Fruit fly (Drosophila melanogaster) whole organism, embryonic: ENCODE data around the gene CG11980.

Source experiments
- Aef1 ChIP-seq: fragments of 200-800 bp; sonication (Bioruptor generic); IDR thresholded peaks from 3 replicates; pipeline ENCODE4 v1.3.6; 2022; ENCODE audit warnings: missing biosample characterization, missing genetic modification characterization
- BtbVII ChIP-seq: fragments of 200-800 bp; sonication (Bioruptor generic); optimal IDR thresholded peaks from 3 replicates; lab custom pipeline; 2017; ENCODE audit warnings: missing biosample characterization, mild to moderate bottlenecking, missing genetic modification characterization
- CG10543 ChIP-seq: fragments of 200-800 bp; sonication (Bioruptor generic); optimal IDR thresholded peaks from 3 replicates; lab custom pipeline; 2017; ENCODE audit warnings: missing biosample characterization, mild to moderate bottlenecking, missing genetic modification characterization, moderate library complexity
- CG10979 ChIP-seq: fragments of 200-800 bp; sonication (Bioruptor generic); optimal IDR thresholded peaks from 2 replicates; lab custom pipeline; 2018; ENCODE audit warnings: missing biosample characterization, mild to moderate bottlenecking, missing genetic modification characterization, moderate library complexity
- CG11723 ChIP-seq: fragments of 200-800 bp; sonication (Bioruptor generic); optimal IDR thresholded peaks from 2 replicates; lab custom pipeline; 2017; ENCODE audit warnings: missing biosample characterization, mild to moderate bottlenecking, missing genetic modification characterization
- CG12659 ChIP-seq: fragments of 200-800 bp; sonication (Bioruptor generic); optimal IDR thresholded peaks from 3 replicates; lab custom pipeline; 2017; ENCODE audit warnings: mild to moderate bottlenecking, missing biosample characterization, missing genetic modification reagents, missing genetic modification characterization
- CG14965 ChIP-seq: fragments of 200-800 bp; sonication (Bioruptor generic); optimal IDR thresholded peaks from 2 replicates; lab custom pipeline; 2016; ENCODE audit warnings: missing biosample characterization, missing genetic modification characterization, borderline replicate concordance
- CG15514 ChIP-seq: fragments of 200-800 bp; sonication (Bioruptor generic); optimal IDR thresholded peaks from 3 replicates; lab custom pipeline; 2017; ENCODE audit warnings: missing biosample characterization, missing genetic modification characterization, mild to moderate bottlenecking, moderate library complexity, missing genetic modification reagents
- CG16815 ChIP-seq: fragments of 200-800 bp; sonication (Bioruptor generic); optimal IDR thresholded peaks from 3 replicates; lab custom pipeline; 2017; ENCODE audit warnings: missing biosample characterization, mild to moderate bottlenecking, missing genetic modification characterization
- CG17186 ChIP-seq: fragments of 200-800 bp; sonication (Bioruptor generic); optimal IDR thresholded peaks from 3 replicates; lab custom pipeline; 2017; ENCODE audit warnings: missing biosample characterization, missing genetic modification reagents, missing genetic modification characterization
- CG17568 ChIP-seq: fragments of 200-800 bp; sonication (Bioruptor generic); optimal IDR thresholded peaks from 2 replicates; lab custom pipeline; 2018; ENCODE audit warnings: missing biosample characterization, mild to moderate bottlenecking, missing genetic modification characterization, moderate library complexity
- CG2889 ChIP-seq: fragments of 200-800 bp; sonication (Bioruptor generic); IDR thresholded peaks from 3 replicates; pipeline ENCODE4 v1.3.6; 2022; ENCODE audit warnings: missing biosample characterization, missing genetic modification characterization
- CG30403 ChIP-seq: fragments of 200-800 bp; sonication (Bioruptor generic); optimal IDR thresholded peaks from 3 replicates; lab custom pipeline; 2016; ENCODE audit warnings: missing biosample characterization, missing genetic modification characterization
- CG3838 ChIP-seq: fragments of 200-800 bp; sonication (Bioruptor generic); optimal IDR thresholded peaks from 3 replicates; lab custom pipeline; 2016; ENCODE audit warnings: missing biosample characterization, missing genetic modification characterization
- CG4617 ChIP-seq: fragments of 200-800 bp; sonication (Bioruptor generic); optimal IDR thresholded peaks from 3 replicates; lab custom pipeline; 2016; ENCODE audit warnings: missing biosample characterization, missing genetic modification characterization, borderline replicate concordance
- CG6272 ChIP-seq: fragments of 200-800 bp; sonication (Bioruptor generic); IDR thresholded peaks from 2 replicates; pipeline ENCODE4 v1.3.6; 2022; ENCODE audit warnings: missing biosample characterization, missing genetic modification characterization
- CG6765 ChIP-seq: fragments of 200-800 bp; sonication (Bioruptor generic); optimal IDR thresholded peaks from 3 replicates; lab custom pipeline; 2017; ENCODE audit warnings: missing biosample characterization, mild to moderate bottlenecking, missing genetic modification characterization
- CG6791 ChIP-seq: fragments of 200-800 bp; sonication (Bioruptor generic); IDR thresholded peaks from 3 replicates; pipeline ENCODE4 v1.3.6; 2022; ENCODE audit warnings: missing biosample characterization, missing genetic modification characterization; ENCODE audit not compliant: partially characterized antibody
- CG7839 ChIP-seq: fragments of 200-800 bp; sonication (Bioruptor generic); optimal IDR thresholded peaks from 3 replicates; lab custom pipeline; 2018; ENCODE audit warnings: missing biosample characterization, mild to moderate bottlenecking, missing genetic modification characterization, moderate library complexity
- CG8290 ChIP-seq, 3 experiments: fragments of 200-800 bp; sonication (Bioruptor generic); optimal IDR thresholded peaks; 2 replicates each; lab custom pipeline; 2016 to 2019; ENCODE audit warnings: missing biosample characterization in 3 of 3, missing genetic modification characterization in 3 of 3, mild to moderate bottlenecking in 2 of 3, moderate library complexity in 1 of 3
- CG8478 ChIP-seq: fragments of >200 bp; optimal IDR thresholded peaks from 2 replicates; lab custom pipeline; 2018
- CG9727 ChIP-seq: fragments of 200-800 bp; sonication (Bioruptor generic); optimal IDR thresholded peaks from 3 replicates; lab custom pipeline; 2017; ENCODE audit warnings: missing biosample characterization, mild to moderate bottlenecking, missing genetic modification characterization
- Camta ChIP-seq: fragments of 200-800 bp; sonication (Bioruptor generic); optimal IDR thresholded peaks from 2 replicates; lab custom pipeline; 2016; ENCODE audit warnings: missing biosample characterization, missing genetic modification characterization
- Doc3 ChIP-seq: fragments of 200-800 bp; sonication (Bioruptor generic); IDR thresholded peaks from 3 replicates; pipeline ENCODE4 v1.3.6; 2022; ENCODE audit warnings: missing biosample characterization, missing genetic modification characterization; ENCODE audit not compliant: partially characterized antibody
- HLH3B ChIP-seq: fragments of 200-800 bp; sonication (Bioruptor generic); IDR thresholded peaks from 2 replicates; pipeline ENCODE4 v1.3.6; 2022; ENCODE audit warnings: missing biosample characterization, missing genetic modification characterization
- HLH54F ChIP-seq: fragments of 200-800 bp; sonication (Bioruptor generic); optimal IDR thresholded peaks from 3 replicates; lab custom pipeline; 2016; ENCODE audit warnings: missing biosample characterization, missing genetic modification characterization
- Lpt ChIP-seq: fragments of >200 bp; optimal IDR thresholded peaks from 2 replicates; lab custom pipeline; 2018; ENCODE audit warnings: missing biosample characterization, missing genetic modification characterization
- Meics ChIP-seq: fragments of 200-800 bp; sonication (Bioruptor generic); optimal IDR thresholded peaks from 2 replicates; lab custom pipeline; 2017; ENCODE audit warnings: missing biosample characterization, mild to moderate bottlenecking, missing genetic modification characterization
- NfI ChIP-seq: fragments of 200-800 bp; sonication (Bioruptor generic); optimal IDR thresholded peaks from 3 replicates; lab custom pipeline; 2018; ENCODE audit warnings: missing biosample characterization, mild to moderate bottlenecking, missing genetic modification characterization, moderate library complexity
- Rx ChIP-seq: fragments of 200-800 bp; sonication (Bioruptor generic); IDR thresholded peaks from 2 replicates; pipeline ENCODE4 v1.3.6; 2022; ENCODE audit warnings: missing biosample characterization, missing genetic modification characterization
- Sox100B ChIP-seq: fragments of 200-800 bp; sonication (Bioruptor generic); optimal IDR thresholded peaks from 3 replicates; lab custom pipeline; 2018; ENCODE audit warnings: missing biosample characterization, mild to moderate bottlenecking, missing genetic modification characterization
- ara ChIP-seq: fragments of 200-800 bp; sonication (Bioruptor generic); IDR thresholded peaks from 2 replicates; pipeline ENCODE4 v1.3.6; 2022; ENCODE audit warnings: missing biosample characterization, missing genetic modification characterization
- az2 ChIP-seq: fragments of 200-800 bp; sonication (Bioruptor generic); optimal IDR thresholded peaks from 3 replicates; lab custom pipeline; 2016; ENCODE audit warnings: missing biosample characterization, missing genetic modification characterization
- bcd ChIP-seq: fragments of 200-800 bp; sonication (Bioruptor generic); optimal IDR thresholded peaks from 2 replicates; lab custom pipeline; 2017; ENCODE audit warnings: missing biosample characterization, mild to moderate bottlenecking, missing genetic modification characterization
- br ChIP-seq: fragments of >200 bp; optimal IDR thresholded peaks from 2 replicates; lab custom pipeline; 2017
- cwo ChIP-seq: fragments of 200-800 bp; sonication (Bioruptor generic); optimal IDR thresholded peaks from 3 replicates; lab custom pipeline; 2017; ENCODE audit warnings: missing biosample characterization, missing genetic modification characterization, mild to moderate bottlenecking, moderate library complexity, missing genetic modification reagents
- dm ChIP-seq: fragments of 200-800 bp; sonication (Bioruptor generic); optimal IDR thresholded peaks from 3 replicates; lab custom pipeline; 2016; ENCODE audit warnings: missing biosample characterization, missing genetic modification characterization
- h ChIP-seq: fragments of >200 bp; optimal IDR thresholded peaks from 2 replicates; lab custom pipeline; 2017
- jumu ChIP-seq: fragments of 200-800 bp; sonication (Bioruptor generic); optimal IDR thresholded peaks from 3 replicates; lab custom pipeline; 2016; ENCODE audit warnings: missing biosample characterization, missing genetic modification characterization
- ken ChIP-seq: fragments of 200-800 bp; sonication (Bioruptor generic); IDR thresholded peaks from 3 replicates; pipeline ENCODE4 v1.3.6; 2022; ENCODE audit warnings: missing biosample characterization, missing genetic modification characterization
- lab ChIP-seq: fragments of 200-800 bp; sonication (Bioruptor generic); optimal IDR thresholded peaks from 3 replicates; lab custom pipeline; 2017; ENCODE audit warnings: missing biosample characterization, missing genetic modification characterization, mild to moderate bottlenecking, moderate library complexity, missing genetic modification reagents
- mam ChIP-seq: fragments of 200-800 bp; sonication (Bioruptor generic); optimal IDR thresholded peaks from 3 replicates; lab custom pipeline; 2016; ENCODE audit warnings: missing biosample characterization, missing genetic modification characterization
- nom ChIP-seq: fragments of 200-800 bp; sonication (Bioruptor generic); optimal IDR thresholded peaks from 2 replicates; lab custom pipeline; 2017; ENCODE audit warnings: missing biosample characterization, missing genetic modification characterization, mild to moderate bottlenecking, moderate library complexity, missing genetic modification reagents
- pho ChIP-seq: fragments of 200-800 bp; sonication (Bioruptor generic); optimal IDR thresholded peaks from 2 replicates; lab custom pipeline; 2016; ENCODE audit warnings: missing biosample characterization, missing genetic modification characterization
- psq ChIP-seq: fragments of 200-800 bp; sonication (Bioruptor generic); optimal IDR thresholded peaks from 2 replicates; lab custom pipeline; 2017; ENCODE audit warnings: missing biosample characterization, missing genetic modification characterization
- seq ChIP-seq: fragments of 200-800 bp; sonication (Bioruptor generic); IDR thresholded peaks from 2 replicates; pipeline ENCODE4 v1.3.6; 2022; ENCODE audit warnings: missing biosample characterization, missing genetic modification characterization
- sim ChIP-seq: fragments of 200-800 bp; sonication (Bioruptor generic); IDR thresholded peaks from 2 replicates; pipeline ENCODE4 v1.3.6; 2022; ENCODE audit warnings: missing biosample characterization, missing genetic modification characterization
- sisA ChIP-seq: fragments of 200-800 bp; sonication (Bioruptor generic); IDR thresholded peaks from 2 replicates; pipeline ENCODE4 v1.3.6; 2022; ENCODE audit warnings: missing biosample characterization, missing genetic modification characterization
- stc ChIP-seq: fragments of 200-800 bp; sonication (Bioruptor generic); IDR thresholded peaks from 2 replicates; pipeline ENCODE4 v1.3.6; 2022; ENCODE audit warnings: missing biosample characterization, missing genetic modification characterization
- trh ChIP-seq: fragments of 200-800 bp; sonication (Bioruptor generic); optimal IDR thresholded peaks from 2 replicates; lab custom pipeline; 2016; ENCODE audit warnings: missing biosample characterization, missing genetic modification characterization
- zfh2 ChIP-seq: fragments of 200-800 bp; sonication (Bioruptor generic); optimal IDR thresholded peaks from 2 replicates; lab custom pipeline; 2016; ENCODE audit warnings: missing biosample characterization, missing genetic modification characterization

CG11980 gene

dm6 chr3R:9054442-9055118, 50.8 kb downstream of the CG11980 start (continued):
- peak; percentile 82 for TF ChIP-seq CG6765 (GFP tag; lab: Kevin White, UChicago)
- peak; percentile 90 for TF ChIP-seq lab (GFP tag; lab: Kevin White, UChicago)
- peak; percentile 78 for TF ChIP-seq Meics (GFP tag; lab: Kevin White, UChicago)
- peak; percentile 83 for TF ChIP-seq CG12659 (GFP tag; lab: Kevin White, UChicago)
- TF ChIP-seq CG10979 (tag; lab: Kevin White, UChicago), result peak; percentile 66
- TF ChIP-seq CG7839 (tag; lab: Kevin White, UChicago), result peak; percentile 65
- peak; percentile 57 for TF ChIP-seq bcd (GFP tag; lab: Kevin White, UChicago)
- no peak for TF ChIP-seq br
- TF ChIP-seq CG4617 (GFP tag; lab: Kevin White, UChicago), result no peak
- no peak for TF ChIP-seq Doc3 (GFP tag; lab: Robert Waterston, UW)
- peak; percentile 59 for TF ChIP-seq BtbVII (GFP tag; lab: Kevin White, UChicago)
- peak; percentile 54 for TF ChIP-seq az2
- TF ChIP-seq trh (GFP tag; lab: Kevin White, UChicago), result peak; percentile 36
- no peak for TF ChIP-seq HLH54F (GFP tag; lab: Kevin White, UChicago)
- TF ChIP-seq CG8478 (lab: Kevin White, UChicago), result no peak
- TF ChIP-seq HLH3B (GFP tag; lab: Robert Waterston, UW), result no peak
- TF ChIP-seq ken (GFP tag; lab: Robert Waterston, UW), result no peak
- no peak for TF ChIP-seq sim (GFP tag; lab: Robert Waterston, UW)
- no peak for TF ChIP-seq mam (GFP tag; lab: Kevin White, UChicago)
- TF ChIP-seq CG6791 (GFP tag; lab: Robert Waterston, UW), result no peak
- TF ChIP-seq psq (GFP tag; lab: Kevin White, UChicago), result no peak
- no peak for TF ChIP-seq jumu (GFP tag; lab: Kevin White, UChicago)
- no peak for TF ChIP-seq sisA (GFP tag; lab: Robert Waterston, UW)
- no peak for TF ChIP-seq Aef1 (GFP tag; lab: Robert Waterston, UW)
- TF ChIP-seq CG30403, result peak; percentile 67
- peak; percentile 18 for TF ChIP-seq Sox100B
- peak; percentile 80 for TF ChIP-seq CG6272 (GFP tag; lab: Robert Waterston, UW)
- TF ChIP-seq pho (GFP tag; lab: Kevin White, UChicago), result no peak
- peak; percentile 49 for TF ChIP-seq CG16815 (GFP tag; lab: Kevin White, UChicago)
- TF ChIP-seq zfh2 (GFP tag; lab: Kevin White, UChicago), result no peak
- TF ChIP-seq CG11723 (GFP tag; lab: Kevin White, UChicago), result peak; percentile 20
- TF ChIP-seq CG15514 (GFP tag; lab: Kevin White, UChicago), result peak; percentile 78
- no peak for TF ChIP-seq CG17186
- no peak for TF ChIP-seq Rx
- TF ChIP-seq Lpt (GFP tag; lab: Kevin White, UChicago), result no peak
- no peak for TF ChIP-seq h (lab: Kevin White, UChicago)
- TF ChIP-seq NfI (GFP tag; lab: Kevin White, UChicago), result peak; percentile 81
- no peak for TF ChIP-seq ara (GFP tag; lab: Robert Waterston, UW)
- TF ChIP-seq CG3838, result peak; percentile 3
- TF ChIP-seq CG17568, result no peak
- no peak for TF ChIP-seq stc (GFP tag; lab: Robert Waterston, UW)
- TF ChIP-seq nom (GFP tag; lab: Kevin White, UChicago), result peak; percentile 0
- TF ChIP-seq Camta (GFP tag; lab: Kevin White, UChicago), result no peak
- no peak for TF ChIP-seq CG14965 (GFP tag; lab: Kevin White, UChicago)
- peak; percentile 62 for TF ChIP-seq CG9727 (GFP tag; lab: Kevin White, UChicago)
- peak; percentile 58 for TF ChIP-seq cwo (GFP tag; lab: Kevin White, UChicago)
- TF ChIP-seq dm, result no peak
- no peak for TF ChIP-seq CG2889 (GFP tag; lab: Robert Waterston, UW)
- no peak for TF ChIP-seq seq (GFP tag; lab: Robert Waterston, UW)
- TF ChIP-seq CG8290 (GFP tag; optimal IDR thresholded peaks at IDR 0.05; lab: Kevin White, UChicago), result no peak
- peak in 1 of 2 experiments; percentile 89 for TF ChIP-seq CG8290 (tag; optimal IDR thresholded peaks at IDR 0.05; lab: Kevin White, UChicago)
- TF ChIP-seq CG10543 (GFP tag; lab: Kevin White, UChicago), result peak; percentile 75
